Worm (Caenorhabditis elegans): ENCODE data around the gene str-41.

DNA sequence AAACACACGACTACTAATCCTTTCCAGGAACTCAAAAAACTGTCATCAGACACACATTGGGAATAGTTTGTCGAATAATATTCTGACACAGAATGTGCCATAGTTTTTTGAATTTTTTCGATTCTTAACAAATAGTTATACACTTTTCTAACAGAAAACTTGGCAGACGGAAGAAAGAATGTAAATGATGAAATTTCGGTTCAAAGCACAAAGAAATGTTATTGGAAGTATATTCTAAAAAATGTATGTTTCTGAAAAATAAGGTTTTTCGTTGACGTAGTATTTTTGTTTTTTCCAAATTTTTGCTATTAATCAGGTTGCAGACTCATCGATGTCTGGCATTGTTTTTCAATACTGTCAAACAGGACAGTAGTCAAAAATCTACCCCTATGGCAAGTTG, 49.1 kb downstream of the str-41 start, which contains the start of gene srh-92:
- TF ChIP-seq mls-2 (tag; optimal IDR thresholded peaks at IDR 0.05) (no peak), snpc-4 (tag; optimal IDR thresholded peaks at IDR 0.05) (no peak), nhr-76 (tag; optimal IDR thresholded peaks at IDR 0.05) (no peak), sptf-1 (tag; optimal IDR thresholded peaks at IDR 0.05) (no peak), cnd-1 (tag; optimal IDR thresholded peaks at IDR 0.05) (no peak), nhr-28 (tag; optimal IDR thresholded peaks at IDR 0.05) (no peak), tbx-8 (GFP tag; optimal IDR thresholded peaks at IDR 0.05) (no peak), unc-62 (GFP tag; optimal IDR thresholded peaks at IDR 0.05) (no peak), hlh-1 (tag; optimal IDR thresholded peaks at IDR 0.05) (no peak), ceh-43 (GFP tag; optimal IDR thresholded peaks at IDR 0.05) (no peak), nhr-237 (tag; optimal IDR thresholded peaks at IDR 0.05) (no peak), unc-39 (tag; optimal IDR thresholded peaks at IDR 0.05) (no peak), lsy-2 (tag; optimal IDR thresholded peaks at IDR 0.05) (no peak)
